Worm (Caenorhabditis elegans) whole organism, L4/young adult: ENCODE data around the gene orc-4.

Experiments
- W03F9.2 ChIP-seq: fragments of 150-350 bp; optimal IDR thresholded peaks from 2 replicates; lab custom pipeline; 2014; ENCODE audit warnings: missing biosample characterization, missing genetic modification characterization
- dao-5 ChIP-seq: sonication (generic microtip); optimal IDR thresholded peaks from 2 replicates; lab custom pipeline; 2016; ENCODE audit warnings: missing genotype, missing genetic modification characterization, moderate library complexity, missing compliant biosample characterization

DNA sequence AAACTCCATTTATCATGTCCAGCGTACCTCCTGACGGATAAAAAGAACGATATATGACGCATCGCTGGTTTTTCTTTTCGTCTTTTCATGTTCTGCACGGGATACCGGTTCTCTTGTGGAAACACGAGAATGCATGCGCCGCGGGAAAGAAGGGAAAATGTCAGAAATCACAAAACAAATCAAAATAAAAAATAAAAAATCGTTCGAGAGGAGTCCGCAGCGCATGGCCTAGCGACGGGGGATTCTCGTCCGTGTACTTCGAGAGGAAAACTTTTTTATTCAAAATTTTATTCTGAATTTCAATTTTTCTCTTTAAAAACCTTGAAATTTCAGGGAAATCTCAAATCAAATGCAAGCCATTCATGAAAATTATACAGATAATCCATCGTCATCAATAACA lies 24.8 kb upstream of the orc-4 start, which contains the start of the genes lron-10 and hpr-9:
- TF ChIP-seq W03F9.2 (tag; lab: Kevin White, UChicago) (peak; percentile 78), dao-5 (no peak)
